Fruit fly (Drosophila melanogaster) whole organism, embryonic: ENCODE data around the gene CG10550.
A peak's percentile ranks its signal among the peaks of the same experiment; 100 is the strongest.

Source experiments
- Abd-B ChIP-seq: fragments of 200-800 bp; sonication (Bioruptor generic); optimal IDR thresholded peaks from 2 replicates; lab custom pipeline; 2018; ENCODE audit warnings: missing biosample characterization, mild to moderate bottlenecking, missing genetic modification characterization, moderate library complexity
- Atf3 ChIP-seq: fragments of 200-800 bp; sonication (Bioruptor generic); optimal IDR thresholded peaks from 3 replicates; lab custom pipeline; 2016; ENCODE audit warnings: missing biosample characterization, missing genetic modification characterization
- Atf6 ChIP-seq: fragments of 200-800 bp; sonication (Bioruptor generic); IDR thresholded peaks from 2 replicates; pipeline ENCODE4 v1.3.6; 2022; ENCODE audit warnings: missing biosample characterization, missing genetic modification characterization
- Blimp-1 ChIP-seq: fragments of 200-800 bp; sonication (Bioruptor generic); optimal IDR thresholded peaks from 3 replicates; lab custom pipeline; 2018; ENCODE audit warnings: missing biosample characterization, missing genetic modification characterization, mild to moderate bottlenecking, moderate library complexity, missing genetic modification reagents
- CG11247 ChIP-seq: fragments of 200-800 bp; sonication (Bioruptor generic); IDR thresholded peaks from 2 replicates; pipeline ENCODE4 v1.3.6; 2022; ENCODE audit warnings: missing biosample characterization, missing genetic modification characterization
- CG11456 ChIP-seq: fragments of 200-800 bp; sonication (Bioruptor generic); IDR thresholded peaks from 3 replicates; pipeline ENCODE4 v1.3.6; 2022; ENCODE audit warnings: missing biosample characterization, missing genetic modification characterization
- CG12104 ChIP-seq: fragments of 200-800 bp; sonication (Bioruptor generic); optimal IDR thresholded peaks from 3 replicates; lab custom pipeline; 2016; ENCODE audit warnings: missing biosample characterization, missing genetic modification characterization
- CG12299 ChIP-seq: fragments of 200-800 bp; sonication (Bioruptor generic); optimal IDR thresholded peaks from 2 replicates; lab custom pipeline; 2018; ENCODE audit warnings: missing biosample characterization, mild to moderate bottlenecking, missing genetic modification characterization
- CG13296 ChIP-seq: fragments of 200-800 bp; sonication (Bioruptor generic); optimal IDR thresholded peaks from 3 replicates; lab custom pipeline; 2018; ENCODE audit warnings: missing biosample characterization, mild to moderate bottlenecking, missing genetic modification characterization
- CG1602 ChIP-seq: fragments of 200-800 bp; sonication (Bioruptor generic); optimal IDR thresholded peaks from 3 replicates; lab custom pipeline; 2016; ENCODE audit warnings: missing biosample characterization, missing genetic modification characterization
- CG1647 ChIP-seq: fragments of 200-800 bp; sonication (Bioruptor generic); optimal IDR thresholded peaks from 3 replicates; lab custom pipeline; 2016; ENCODE audit warnings: missing biosample characterization, missing genetic modification characterization
- CG17912 ChIP-seq: fragments of 200-800 bp; sonication (Bioruptor generic); optimal IDR thresholded peaks from 2 replicates; lab custom pipeline; 2018; ENCODE audit warnings: missing biosample characterization, mild to moderate bottlenecking, missing genetic modification characterization
- CG18764 ChIP-seq: fragments of 200-800 bp; sonication (Bioruptor generic); optimal IDR thresholded peaks from 3 replicates; lab custom pipeline; 2016; ENCODE audit warnings: missing biosample characterization, missing genetic modification characterization
- CG3281 ChIP-seq: fragments of 200-800 bp; sonication (Bioruptor generic); optimal IDR thresholded peaks from 3 replicates; lab custom pipeline; 2017; ENCODE audit warnings: missing biosample characterization, mild to moderate bottlenecking, missing genetic modification characterization
- CG34422 ChIP-seq: fragments of 200-800 bp; sonication (Bioruptor generic); IDR thresholded peaks from 3 replicates; pipeline ENCODE4 v1.3.6; 2022; ENCODE audit warnings: missing biosample characterization, missing genetic modification characterization
- CG43689 ChIP-seq: fragments of 200-800 bp; sonication (Bioruptor generic); IDR thresholded peaks from 2 replicates; pipeline ENCODE4 v1.3.6; 2022; ENCODE audit warnings: missing biosample characterization, missing genetic modification characterization
- CG6854 ChIP-seq: fragments of 200-800 bp; sonication (Bioruptor generic); optimal IDR thresholded peaks from 3 replicates; lab custom pipeline; 2017; ENCODE audit warnings: missing biosample characterization, mild to moderate bottlenecking, missing genetic modification characterization
- CG7372 ChIP-seq: fragments of 200-800 bp; sonication (Bioruptor generic); IDR thresholded peaks from 2 replicates; pipeline ENCODE4 v1.3.6; 2022; ENCODE audit warnings: missing biosample characterization, missing genetic modification characterization
- CG7839 ChIP-seq: fragments of 200-800 bp; sonication (Bioruptor generic); optimal IDR thresholded peaks from 3 replicates; lab custom pipeline; 2018; ENCODE audit warnings: missing biosample characterization, mild to moderate bottlenecking, missing genetic modification characterization, moderate library complexity
- CG7963 ChIP-seq: fragments of 200-800 bp; sonication (Bioruptor generic); IDR thresholded peaks from 3 replicates; pipeline ENCODE4 v1.3.6; 2022; ENCODE audit warnings: missing biosample characterization, missing genetic modification characterization; ENCODE audit not compliant: partially characterized antibody
- CG9437 ChIP-seq: fragments of 200-800 bp; sonication (Bioruptor generic); optimal IDR thresholded peaks from 2 replicates; lab custom pipeline; 2018; ENCODE audit warnings: missing biosample characterization, mild to moderate bottlenecking, missing genetic modification characterization
- Deaf1 ChIP-seq: fragments of 200-800 bp; optimal IDR thresholded peaks from 3 replicates; lab custom pipeline; 2019; ENCODE audit warnings: missing biosample characterization, mild to moderate bottlenecking, missing genetic modification characterization, moderate library complexity
- Dip2 ChIP-seq: fragments of 200-800 bp; sonication (Bioruptor generic); IDR thresholded peaks from 2 replicates; pipeline ENCODE4 v1.3.6; 2022; ENCODE audit warnings: missing biosample characterization, missing genetic modification characterization
- Dip3 ChIP-seq: fragments of 200-800 bp; sonication (Bioruptor generic); optimal IDR thresholded peaks from 3 replicates; lab custom pipeline; 2016; ENCODE audit warnings: missing biosample characterization, missing genetic modification characterization
- Doc2 ChIP-seq: fragments of 200-800 bp; sonication (Bioruptor generic); IDR thresholded peaks from 2 replicates; pipeline ENCODE4 v1.3.6; 2022; ENCODE audit warnings: missing biosample characterization, missing genetic modification characterization
- E2f2 ChIP-seq: fragments of 200-800 bp; sonication (Bioruptor generic); IDR thresholded peaks from 2 replicates; pipeline ENCODE4 v1.3.6; 2022; ENCODE audit warnings: missing biosample characterization, missing genetic modification characterization
- Ets65A ChIP-seq: fragments of 200-800 bp; sonication (Bioruptor generic); peaks from one replicate; lab custom pipeline; 2016; ENCODE audit warnings: missing biosample characterization, missing genetic modification characterization
- Ets97D ChIP-seq: fragments of 200-800 bp; sonication (Bioruptor generic); optimal IDR thresholded peaks from 3 replicates; lab custom pipeline; 2016; ENCODE audit warnings: missing biosample characterization, missing genetic modification characterization
- Gsc ChIP-seq: fragments of 200-800 bp; sonication (Bioruptor generic); IDR thresholded peaks from 2 replicates; pipeline ENCODE4 v1.3.6; 2022; ENCODE audit warnings: missing biosample characterization, missing genetic modification characterization
- HLHmδ ChIP-seq: fragments of 200-800 bp; sonication (Bioruptor generic); optimal IDR thresholded peaks from 2 replicates; lab custom pipeline; 2018; ENCODE audit warnings: missing biosample characterization, mild to moderate bottlenecking, missing genetic modification characterization, moderate library complexity
- Hand ChIP-seq: fragments of 200-800 bp; sonication (Bioruptor generic); optimal IDR thresholded peaks from 2 replicates; lab custom pipeline; 2017; ENCODE audit warnings: mild to moderate bottlenecking, missing biosample characterization, missing genetic modification reagents, missing genetic modification characterization
- Hr3 ChIP-seq: fragments of 200-800 bp; sonication (Bioruptor generic); optimal IDR thresholded peaks from 3 replicates; lab custom pipeline; 2016; ENCODE audit warnings: missing biosample characterization, missing genetic modification characterization
- Hr39 ChIP-seq: fragments of >200 bp; optimal IDR thresholded peaks from 2 replicates; lab custom pipeline; 2017
- Kr ChIP-seq: fragments of 200-800 bp; sonication (Bioruptor generic); optimal IDR thresholded peaks from 2 replicates; lab custom pipeline; 2017; ENCODE audit warnings: missing biosample characterization, mild to moderate bottlenecking, missing genetic modification characterization
- Lhr ChIP-seq: fragments of 200-800 bp; sonication (Bioruptor generic); optimal IDR thresholded peaks from 3 replicates; lab custom pipeline; 2017; ENCODE audit warnings: mild to moderate bottlenecking, missing biosample characterization, missing genetic modification reagents, missing genetic modification characterization
- Med ChIP-seq: fragments of 200-800 bp; sonication (Bioruptor generic); peaks from one replicate; lab custom pipeline; 2016; ENCODE audit warnings: missing biosample characterization, missing genetic modification characterization, mild to moderate bottlenecking, inconsistent platforms, moderate library complexity
- Meics ChIP-seq: fragments of 200-800 bp; sonication (Bioruptor generic); optimal IDR thresholded peaks from 2 replicates; lab custom pipeline; 2017; ENCODE audit warnings: missing biosample characterization, mild to moderate bottlenecking, missing genetic modification characterization
- NC2α ChIP-seq: fragments of 200-800 bp; sonication (Bioruptor generic); optimal IDR thresholded peaks from 2 replicates; lab custom pipeline; 2016; ENCODE audit warnings: missing biosample characterization, missing genetic modification characterization
- Opbp ChIP-seq: fragments of 200-800 bp; sonication (Bioruptor generic); IDR thresholded peaks from 3 replicates; pipeline ENCODE4 v1.3.6; 2022; ENCODE audit warnings: missing biosample characterization, missing genetic modification characterization; ENCODE audit not compliant: partially characterized antibody
- Scr ChIP-seq: fragments of 200-800 bp; sonication (Bioruptor generic); IDR thresholded peaks from 2 replicates; pipeline ENCODE4 v1.3.6; 2022; ENCODE audit warnings: missing biosample characterization, missing genetic modification characterization; ENCODE audit not compliant: partially characterized antibody
- Sry-β ChIP-seq: fragments of 200-800 bp; sonication (Bioruptor generic); optimal IDR thresholded peaks from 2 replicates; lab custom pipeline; 2018; ENCODE audit warnings: missing biosample characterization, mild to moderate bottlenecking, missing genetic modification characterization, moderate library complexity
- chif ChIP-seq, 2 experiments: fragments of 200-800 bp; sonication (Bioruptor generic); optimal IDR thresholded peaks; 3 replicates each; lab custom pipeline; 2016; ENCODE audit warnings: missing biosample characterization in 2 of 2, missing genetic modification characterization in 2 of 2
- ftz-f1 ChIP-seq: fragments of 200-800 bp; sonication (Bioruptor generic); optimal IDR thresholded peaks from 2 replicates; lab custom pipeline; 2016; ENCODE audit warnings: missing biosample characterization, missing genetic modification characterization
- lab ChIP-seq: fragments of 200-800 bp; sonication (Bioruptor generic); optimal IDR thresholded peaks from 3 replicates; lab custom pipeline; 2017; ENCODE audit warnings: missing biosample characterization, missing genetic modification characterization, mild to moderate bottlenecking, moderate library complexity, missing genetic modification reagents
- mirr ChIP-seq: fragments of 200-800 bp; sonication (Bioruptor generic); optimal IDR thresholded peaks from 3 replicates; lab custom pipeline; 2018; ENCODE audit warnings: missing biosample characterization, mild to moderate bottlenecking, missing genetic modification characterization
- prd ChIP-seq, 3 experiments: fragments of >200 bp in 2 of 3; fragments of 200-800 bp in 1 of 3; sonication (Bioruptor generic) in 1 of 3; optimal IDR thresholded peaks in 2 of 3; IDR thresholded peaks in 1 of 3; 2 replicates in 2 of 3; 3 replicates in 1 of 3; pipeline versions ENCODE4 v1.3.6 to Lab custom; 2017 to 2022; ENCODE audit warnings: missing biosample characterization in 1 of 3, missing genetic modification characterization in 1 of 3
- psq ChIP-seq: fragments of 200-800 bp; sonication (Bioruptor generic); optimal IDR thresholded peaks from 2 replicates; lab custom pipeline; 2017; ENCODE audit warnings: missing biosample characterization, missing genetic modification characterization
- rib ChIP-seq: fragments of 200-800 bp; sonication (Bioruptor generic); IDR thresholded peaks from 2 replicates; pipeline ENCODE4 v1.3.6; 2022; ENCODE audit warnings: missing biosample characterization, missing genetic modification characterization
- run ChIP-seq: fragments of 200-800 bp; sonication (Bioruptor generic); optimal IDR thresholded peaks from 3 replicates; lab custom pipeline; 2018; ENCODE audit warnings: missing biosample characterization, mild to moderate bottlenecking, missing genetic modification characterization
- yki ChIP-seq: fragments of >200 bp; optimal IDR thresholded peaks from 3 replicates; lab custom pipeline; 2018

The CG10550 gene

DNA sequence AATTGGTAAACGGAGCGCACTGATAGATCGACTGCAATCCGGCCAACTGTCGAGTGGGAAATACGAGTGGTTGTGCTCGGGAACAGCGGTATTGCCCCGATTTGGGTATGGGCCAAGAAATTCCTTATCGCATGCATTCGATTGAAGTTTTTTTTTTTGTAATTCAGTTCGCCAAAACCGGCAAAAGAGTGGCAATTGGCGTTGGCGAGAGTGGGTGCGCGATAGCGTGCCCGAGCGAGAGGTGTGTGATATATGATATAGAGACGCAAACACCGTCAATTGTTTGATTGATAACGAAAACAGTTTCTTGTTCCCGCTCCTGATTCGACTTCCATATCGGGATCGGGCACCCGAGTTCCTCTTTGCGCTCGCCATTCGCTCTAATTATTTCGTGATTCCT, 5.6 kb upstream of the CG10550 start, which contains the start of gene CG31087 (continued):
- no peak for TF ChIP-seq Scr
- no peak for TF ChIP-seq Gsc
- TF ChIP-seq Deaf1: peak; percentile 51
- no peak for TF ChIP-seq Dip2 (GFP tag; lab: Robert Waterston, UW)
- no peak for TF ChIP-seq yki (lab: Kevin White, UChicago)

DNA sequence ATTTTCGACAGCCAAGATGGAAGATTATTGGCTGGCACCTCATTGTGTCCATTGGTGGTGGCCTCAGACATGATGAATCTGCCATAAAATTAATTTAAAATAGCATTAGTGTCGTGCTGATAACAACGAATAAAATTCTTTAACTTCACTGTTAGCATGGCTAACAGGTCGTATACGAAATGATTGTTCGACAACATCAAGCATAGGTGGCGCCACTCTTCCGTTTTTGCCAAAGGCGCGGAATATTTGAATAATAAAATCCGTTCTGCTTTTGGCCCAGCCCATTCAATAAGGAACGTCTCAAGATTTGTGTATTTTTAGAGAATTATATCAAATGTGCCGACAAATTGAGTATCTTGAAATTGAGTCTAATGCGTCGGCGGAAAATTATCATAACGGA, 4.4 kb upstream of the CG10550 start:
- TF ChIP-seq E2f2 (GFP tag; lab: Robert Waterston, UW) (peak; percentile 63), Ets65A (peak; percentile 43), Ets97D (GFP tag; lab: Kevin White, UChicago) (peak; percentile 22), CG6854 (GFP tag; lab: Kevin White, UChicago) (no peak), Abd-B (no peak), CG12104 (no peak), CG13296 (GFP tag; lab: Kevin White, UChicago) (peak; percentile 23), Sry-β (GFP tag; lab: Kevin White, UChicago) (no peak), CG9437 (GFP tag; lab: Kevin White, UChicago) (peak; percentile 1), CG7372 (GFP tag; lab: Robert Waterston, UW) (no peak), CG1647 (no peak), CG11247 (GFP tag; lab: Robert Waterston, UW) (no peak), Doc2 (no peak), mirr (GFP tag; lab: Kevin White, UChicago) (peak; percentile 49), lab (peak; percentile 26), Atf3 (no peak), CG7963 (GFP tag; lab: Robert Waterston, UW) (no peak), CG1602 (GFP tag; lab: Kevin White, UChicago) (no peak), CG18764 (GFP tag; lab: Kevin White, UChicago) (no peak), Meics (GFP tag; lab: Kevin White, UChicago) (peak; percentile 27), Gsc (no peak), Kr (GFP tag; lab: Kevin White, UChicago) (no peak), Lhr (GFP tag; lab: Kevin White, UChicago) (no peak), psq (no peak), Hand (no peak), NC2α (no peak), CG17912 (GFP tag; lab: Kevin White, UChicago) (no peak), Atf6 (no peak), Blimp-1 (no peak), CG43689 (GFP tag; lab: Robert Waterston, UW) (no peak), CG34422 (GFP tag; lab: Robert Waterston, UW) (no peak), Opbp (GFP tag; lab: Robert Waterston, UW) (no peak), Dip2 (GFP tag; lab: Robert Waterston, UW) (peak; percentile 84), CG11456 (GFP tag; lab: Robert Waterston, UW) (no peak), CG12299 (tag; lab: Kevin White, UChicago) (no peak), run (tag; lab: Kevin White, UChicago) (no peak), Hr3 (GFP tag; lab: Kevin White, UChicago) (no peak), Med (GFP tag; lab: Kevin White, UChicago) (peak; percentile 70), prd (optimal IDR thresholded peaks at IDR 0.05; lab: Kevin White, UChicago) (no peak), prd (GFP tag; IDR thresholded peaks at IDR 0.05; lab: Robert Waterston, UW) (no peak), rib (GFP tag; lab: Robert Waterston, UW) (no peak), HLHmδ (GFP tag; lab: Kevin White, UChicago) (no peak), chif (GFP tag; optimal IDR thresholded peaks at IDR 0.05; lab: Kevin White, UChicago) (no peak), CG7839 (tag; lab: Kevin White, UChicago) (peak; percentile 11), Dip3 (no peak), Hr39 (lab: Kevin White, UChicago) (no peak), ftz-f1 (no peak), CG3281 (GFP tag; lab: Kevin White, UChicago) (peak; percentile 11)
